Fruit fly (Drosophila melanogaster) whole organism, prepupa: ENCODE data around the gene dcma.

ENCODE experiments used
- Blimp-1 ChIP-seq: fragments of 200-800 bp; sonication (Bioruptor generic); optimal IDR thresholded peaks from 3 replicates; lab custom pipeline; 2017; ENCODE audit warnings: missing biosample characterization, missing genetic modification characterization, mild to moderate bottlenecking, moderate library complexity, missing genetic modification reagents
- CG10631 ChIP-seq: fragments of 200-800 bp; sonication (Bioruptor generic); optimal IDR thresholded peaks from 2 replicates; lab custom pipeline; 2016; ENCODE audit warnings: missing biosample characterization, missing genetic modification characterization
- CG11294 ChIP-seq: fragments of 200-800 bp; sonication (Bioruptor generic); IDR thresholded peaks from 2 replicates; pipeline ENCODE4 v1.3.6; 2022; ENCODE audit warnings: missing biosample characterization, missing genetic modification characterization
- CG11762 ChIP-seq: fragments of 200-800 bp; sonication (Bioruptor generic); optimal IDR thresholded peaks from 3 replicates; lab custom pipeline; 2016; ENCODE audit warnings: missing biosample characterization, missing genetic modification characterization; ENCODE audit not compliant: insufficient read depth
- CG15336 ChIP-seq: fragments of 200-800 bp; sonication (Bioruptor generic); IDR thresholded peaks from 2 replicates; pipeline ENCODE4 v1.3.6; 2022; ENCODE audit warnings: missing biosample characterization, missing genetic modification characterization
- CG3032 ChIP-seq: fragments of 200-800 bp; optimal IDR thresholded peaks from 2 replicates; lab custom pipeline; 2019; ENCODE audit warnings: missing biosample characterization, mild to moderate bottlenecking, missing genetic modification characterization, moderate library complexity
- CG31627 ChIP-seq: fragments of 200-800 bp; sonication (Bioruptor generic); optimal IDR thresholded peaks from 3 replicates; lab custom pipeline; 2016; ENCODE audit warnings: missing biosample characterization, missing genetic modification characterization
- CG32006 ChIP-seq: fragments of 200-800 bp; sonication (Bioruptor generic); optimal IDR thresholded peaks from 3 replicates; lab custom pipeline; 2017; ENCODE audit warnings: missing biosample characterization, mild to moderate bottlenecking, missing genetic modification characterization
- CG34406 ChIP-seq: fragments of 200-800 bp; sonication (Bioruptor generic); optimal IDR thresholded peaks from 3 replicates; lab custom pipeline; 2016; ENCODE audit warnings: missing biosample characterization, missing genetic modification characterization
- CG4318 ChIP-seq: fragments of 200-800 bp; sonication (Bioruptor generic); optimal IDR thresholded peaks from 3 replicates; lab custom pipeline; 2017; ENCODE audit warnings: missing biosample characterization, mild to moderate bottlenecking, missing genetic modification characterization
- CG6163 ChIP-seq: fragments of 200-800 bp; sonication (Bioruptor generic); IDR thresholded peaks from 3 replicates; pipeline ENCODE4 v1.3.6; 2022; ENCODE audit warnings: missing biosample characterization, missing genetic modification characterization
- CG6276 ChIP-seq: fragments of 200-800 bp; sonication (Bioruptor generic); optimal IDR thresholded peaks from 2 replicates; lab custom pipeline; 2017; ENCODE audit warnings: missing biosample characterization, mild to moderate bottlenecking, missing genetic modification characterization
- CG6792 ChIP-seq: fragments of 200-800 bp; sonication (Bioruptor generic); optimal IDR thresholded peaks from 3 replicates; lab custom pipeline; 2016; ENCODE audit warnings: missing biosample characterization, missing genetic modification characterization
- CG6854 ChIP-seq: fragments of 200-800 bp; sonication (Bioruptor generic); optimal IDR thresholded peaks from 2 replicates; lab custom pipeline; 2017; ENCODE audit warnings: missing biosample characterization, mild to moderate bottlenecking, missing genetic modification characterization
- CG7368 ChIP-seq: fragments of 200-800 bp; sonication (Bioruptor generic); optimal IDR thresholded peaks from 3 replicates; lab custom pipeline; 2016; ENCODE audit warnings: missing biosample characterization, missing genetic modification characterization
- CG8319 ChIP-seq: fragments of 200-800 bp; sonication (Bioruptor generic); optimal IDR thresholded peaks from 3 replicates; lab custom pipeline; 2016; ENCODE audit warnings: missing biosample characterization, missing genetic modification characterization
- Eip78C ChIP-seq: fragments of 200-800 bp; sonication (Bioruptor generic); peaks from one replicate; lab custom pipeline; 2016; ENCODE audit warnings: missing biosample characterization, missing genetic modification characterization
- Ets21C ChIP-seq: fragments of 200-800 bp; sonication (Bioruptor generic); optimal IDR thresholded peaks from 3 replicates; lab custom pipeline; 2016; ENCODE audit warnings: missing biosample characterization, missing genetic modification characterization
- Gug ChIP-seq: fragments of 200-800 bp; sonication (Bioruptor generic); IDR thresholded peaks from 2 replicates; pipeline ENCODE4 v1.3.6; 2022; ENCODE audit warnings: missing biosample characterization, missing genetic modification characterization
- Hr39 ChIP-seq: fragments of 200-800 bp; sonication (Bioruptor generic); optimal IDR thresholded peaks from 2 replicates; lab custom pipeline; 2016; ENCODE audit warnings: missing biosample characterization, missing genetic modification characterization
- Hr4 ChIP-seq: fragments of 200-800 bp; sonication (Bioruptor generic); optimal IDR thresholded peaks from 3 replicates; lab custom pipeline; 2016; ENCODE audit warnings: missing biosample characterization, missing genetic modification characterization
- Met ChIP-seq: fragments of 200-800 bp; sonication (Bioruptor generic); optimal IDR thresholded peaks from 3 replicates; lab custom pipeline; 2016; ENCODE audit warnings: missing biosample characterization, missing genetic modification characterization
- Sox14 ChIP-seq: fragments of 200-800 bp; sonication (Bioruptor generic); optimal IDR thresholded peaks from 3 replicates; lab custom pipeline; 2016; ENCODE audit warnings: missing biosample characterization, missing genetic modification characterization
- achi ChIP-seq: fragments of 200-800 bp; sonication (Bioruptor generic); optimal IDR thresholded peaks from 3 replicates; lab custom pipeline; 2016; ENCODE audit warnings: missing biosample characterization, missing genetic modification characterization
- eg ChIP-seq: fragments of 200-800 bp; sonication (Bioruptor generic); IDR thresholded peaks from 3 replicates; pipeline ENCODE4 v1.3.6; 2022; ENCODE audit warnings: missing biosample characterization, missing genetic modification characterization
- fd59A ChIP-seq: fragments of 200-800 bp; sonication (Bioruptor generic); optimal IDR thresholded peaks from 2 replicates; lab custom pipeline; 2017; ENCODE audit warnings: missing biosample characterization, mild to moderate bottlenecking, missing genetic modification characterization, missing genetic modification reagents
- fd85E ChIP-seq: fragments of 200-800 bp; sonication (Bioruptor generic); optimal IDR thresholded peaks from 3 replicates; lab custom pipeline; 2016; ENCODE audit warnings: missing biosample characterization, missing genetic modification characterization
- fkh ChIP-seq: fragments of 200-800 bp; sonication (Bioruptor generic); optimal IDR thresholded peaks from 3 replicates; lab custom pipeline; 2017; ENCODE audit warnings: missing biosample characterization, mild to moderate bottlenecking, missing genetic modification characterization, moderate library complexity
- pdm3 ChIP-seq: fragments of 200-800 bp; sonication (Bioruptor generic); optimal IDR thresholded peaks from 3 replicates; lab custom pipeline; 2016; ENCODE audit warnings: missing biosample characterization, missing genetic modification characterization
- salr ChIP-seq, 2 experiments: fragments of 200-800 bp; sonication (Bioruptor generic); optimal IDR thresholded peaks; 3 replicates each; lab custom pipeline; 2016 to 2018; ENCODE audit warnings: missing biosample characterization in 2 of 2, missing genetic modification characterization in 2 of 2, mild to moderate bottlenecking in 1 of 2
- svp ChIP-seq: fragments of 200-800 bp; sonication (Bioruptor generic); peaks from one replicate; lab custom pipeline; 2016; ENCODE audit warnings: missing biosample characterization, missing genetic modification characterization
- topi ChIP-seq: fragments of 200-800 bp; sonication (Bioruptor generic); optimal IDR thresholded peaks from 3 replicates; lab custom pipeline; 2016; ENCODE audit warnings: missing biosample characterization, missing genetic modification characterization

The dcma gene

DNA sequence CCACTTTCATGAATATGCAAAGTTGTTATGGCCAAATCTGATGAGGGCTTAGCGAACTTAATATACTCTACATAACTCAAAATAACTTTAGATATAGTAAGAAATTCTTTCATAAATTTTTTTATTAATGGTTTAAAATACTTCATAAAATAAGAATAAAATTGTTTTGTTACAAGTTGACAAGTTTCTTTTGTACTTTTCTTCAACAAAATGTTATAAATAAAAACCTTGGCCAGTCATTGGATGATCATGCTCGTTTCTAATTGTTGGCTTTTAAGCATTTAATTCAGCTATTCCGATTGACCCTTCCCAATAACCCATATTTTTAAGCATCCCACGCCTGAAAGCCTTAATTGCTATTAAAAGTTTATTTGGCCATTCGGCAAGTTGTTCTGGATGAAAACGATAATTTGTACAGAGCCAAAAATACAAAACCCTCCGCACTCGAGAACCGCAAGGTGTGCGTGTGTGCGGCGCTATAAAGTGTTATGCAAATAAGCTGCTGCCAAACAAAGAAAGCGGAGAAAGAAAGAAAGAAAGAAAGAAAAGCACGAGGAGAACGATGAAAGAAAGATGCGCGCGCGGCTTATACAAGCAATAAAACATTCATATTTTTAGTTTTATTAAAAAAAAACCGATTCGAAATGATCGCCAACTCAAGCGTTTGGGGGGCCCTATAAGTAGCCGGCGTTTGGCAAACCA, 43.6 kb upstream of the dcma start, which contains the start of gene CG3355 (continued):
- TF ChIP-seq CG10631 (GFP tag; lab: Kevin White, UChicago) (no peak), CG7368 (no peak), CG15336 (no peak), CG8319 (GFP tag; lab: Kevin White, UChicago) (no peak), achi (no peak), CG34406 (no peak), fd85E (GFP tag; lab: Kevin White, UChicago) (no peak)

DNA sequence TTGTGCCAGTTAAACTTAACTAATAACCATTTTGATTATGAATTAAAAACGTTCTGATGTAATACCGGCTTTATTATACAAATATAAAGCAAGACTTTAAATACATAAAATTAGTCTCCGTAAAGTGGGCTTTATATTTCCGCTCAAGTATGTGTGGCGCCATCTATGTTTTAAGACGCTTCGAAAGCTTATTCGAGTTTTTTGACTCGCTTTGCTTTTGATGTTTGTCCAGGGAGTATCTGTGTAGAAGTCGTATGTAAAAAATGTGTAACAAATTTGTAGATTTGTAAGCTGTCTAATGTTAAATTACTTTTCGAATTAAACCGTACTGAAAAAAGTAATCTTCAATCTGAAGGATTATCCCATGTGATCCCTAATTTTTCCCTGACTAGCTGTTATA, 33.6 kb upstream of the dcma start:
- no peak for TF ChIP-seq Eip78C (GFP tag; lab: Kevin White, UChicago)
- no peak for TF ChIP-seq CG15336
- no peak for TF ChIP-seq CG10631 (GFP tag; lab: Kevin White, UChicago)
- no peak for TF ChIP-seq topi (GFP tag; lab: Kevin White, UChicago)
- TF ChIP-seq CG11294 (GFP tag; lab: Robert Waterston, UW): no peak
- TF ChIP-seq fd59A (GFP tag; lab: Kevin White, UChicago): no peak
- no peak for TF ChIP-seq salr (GFP tag; optimal IDR thresholded peaks at IDR 0.05; lab: Kevin White, UChicago)
- no peak for TF ChIP-seq Met (GFP tag; lab: Kevin White, UChicago)

- TF ChIP-seq achi (no peak), CG3032 (tag; lab: Kevin White, UChicago) (no peak), fkh (GFP tag; lab: Kevin White, UChicago) (no peak), pdm3 (GFP tag; lab: Kevin White, UChicago) (no peak)
Measured at dm6 chr2L:4682377-4682776, 12.1 kb upstream of the dcma start, which contains the start of gene CG11929. CG11929 (plus strand) TSS chr2L:4682677.

DNA sequence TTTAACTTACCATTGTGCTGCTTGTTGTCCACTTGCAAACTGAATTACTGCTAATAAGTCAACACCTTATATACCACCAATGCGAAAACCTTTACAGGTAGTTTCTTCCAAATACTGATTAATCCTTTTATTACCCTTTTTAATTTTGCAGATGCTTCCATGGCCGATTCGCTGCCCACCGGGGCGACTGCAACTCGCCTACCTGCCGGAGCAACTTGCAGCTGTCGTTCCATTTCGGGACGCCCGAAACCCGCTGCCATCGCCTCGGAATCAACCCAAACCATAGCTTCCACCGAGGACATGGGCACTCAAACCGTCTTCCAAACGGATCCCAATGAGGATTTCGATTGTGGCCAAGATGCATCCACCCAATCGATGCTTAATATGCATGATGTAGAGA, 10.2 kb upstream of the dcma start, which contains the start of gene Elba1:
Elba1 (minus strand) TSS at position 101 of the 400 bp plus-strand sequence.
- no peak for TF ChIP-seq CG4318 (GFP tag; lab: Kevin White, UChicago)
- TF ChIP-seq CG11294 (GFP tag; lab: Robert Waterston, UW): no peak
- no peak for TF ChIP-seq Gug (GFP tag; lab: Robert Waterston, UW)
- no peak for TF ChIP-seq Hr4 (GFP tag; lab: Kevin White, UChicago)
- TF ChIP-seq Eip78C (GFP tag; lab: Kevin White, UChicago): no peak
- TF ChIP-seq CG6792 (GFP tag; lab: Kevin White, UChicago): no peak
- no peak for TF ChIP-seq salr (GFP tag; optimal IDR thresholded peaks at IDR 0.05; lab: Kevin White, UChicago)
- TF ChIP-seq svp (GFP tag; lab: Kevin White, UChicago): no peak
- TF ChIP-seq CG6854: no peak
- TF ChIP-seq Ets21C: no peak
- TF ChIP-seq Sox14 (GFP tag; lab: Kevin White, UChicago): no peak
- no peak for TF ChIP-seq fd59A (GFP tag; lab: Kevin White, UChicago)
- TF ChIP-seq pdm3 (GFP tag; lab: Kevin White, UChicago): no peak
- no peak for TF ChIP-seq CG6276 (GFP tag; lab: Kevin White, UChicago)
- no peak for TF ChIP-seq CG11762 (GFP tag; lab: Kevin White, UChicago)
- TF ChIP-seq CG32006 (GFP tag; lab: Kevin White, UChicago): no peak
- TF ChIP-seq fkh (GFP tag; lab: Kevin White, UChicago): no peak
- TF ChIP-seq fd85E (GFP tag; lab: Kevin White, UChicago): no peak
- no peak for TF ChIP-seq Blimp-1 (GFP tag; lab: Kevin White, UChicago)

dm6 chr2L:4687211-4687610, 7.3 kb upstream of the dcma start, which contains the start of gene Elba3:
Elba3 (plus strand) TSS chr2L:4687511.
- TF ChIP-seq CG6792 (GFP tag; lab: Kevin White, UChicago) (no peak), Ets21C (no peak), eg (GFP tag; lab: Robert Waterston, UW) (no peak), svp (GFP tag; lab: Kevin White, UChicago) (no peak), CG31627 (GFP tag; lab: Kevin White, UChicago) (no peak), salr (GFP tag; optimal IDR thresholded peaks at IDR 0.05; lab: Kevin White, UChicago) (no peak), CG32006 (GFP tag; lab: Kevin White, UChicago) (no peak), Hr39 (no peak), CG6163 (GFP tag; lab: Robert Waterston, UW) (no peak), Hr4 (GFP tag; lab: Kevin White, UChicago) (no peak)
